Worm (Caenorhabditis elegans) whole organism, young adult: ENCODE measurements around the gene vps-33.1.

Experiments
- F33H1.4 ChIP-seq: fragments of 200-800 bp; sonication (Bioruptor generic); IDR thresholded peaks from 2 replicates; pipeline ENCODE4 v1.3.6; 2022; ENCODE audit warnings: missing genetic modification reagents, missing genetic modification characterization, missing compliant biosample characterization
- attf-6 ChIP-seq: fragments of 200-800 bp; sonication (Bioruptor generic); IDR thresholded peaks from 2 replicates; pipeline ENCODE4 v1.3.6; 2022; ENCODE audit warnings: missing genetic modification reagents, missing genetic modification characterization, missing compliant biosample characterization
- fkh-3 ChIP-seq: sonication (generic microtip); optimal IDR thresholded peaks from 2 replicates; lab custom pipeline; 2016; ENCODE audit warnings: mild to moderate bottlenecking, missing genetic modification characterization, missing compliant biosample characterization
- him-1 ChIP-seq: sonication (generic microtip); optimal IDR thresholded peaks from 2 replicates; lab custom pipeline; 2016; ENCODE audit warnings: missing genotype, missing genetic modification reagents, missing genetic modification characterization, missing compliant biosample characterization
- hrde-1 ChIP-seq: sonication (generic microtip); optimal IDR thresholded peaks from 2 replicates; lab custom pipeline; 2016; ENCODE audit warnings: missing genetic modification characterization, mild to moderate bottlenecking, missing compliant biosample characterization, moderate library complexity, missing genotype, missing genetic modification reagents, borderline replicate concordance
- lir-1 ChIP-seq: fragments of 200-800 bp; sonication (Bioruptor generic); conservative IDR thresholded peaks from 2 replicates; pipeline ENCODE4 v1.3.6; 2022; ENCODE audit warnings: missing genetic modification reagents, missing genetic modification characterization, missing compliant biosample characterization
- lsl-1 ChIP-seq: fragments of 200-800 bp; sonication (Bioruptor generic); optimal IDR thresholded peaks from 2 replicates; lab custom pipeline; 2018; ENCODE audit warnings: mild to moderate bottlenecking, missing genetic modification characterization, moderate library complexity, missing compliant biosample characterization
- lsy-27 ChIP-seq: sonication (generic microtip); optimal IDR thresholded peaks from 2 replicates; lab custom pipeline; 2017; ENCODE audit warnings: missing genetic modification characterization, mild to moderate bottlenecking, missing compliant biosample characterization, antibody characterized with exemption, missing genotype, borderline replicate concordance; ENCODE audit not compliant: insufficient read depth
- mes-4 ChIP-seq: sonication (generic microtip); optimal IDR thresholded peaks from 2 replicates; lab custom pipeline; 2016; ENCODE audit warnings: missing genotype, missing genetic modification characterization, missing compliant biosample characterization
- nfya-1 ChIP-seq: sonication (generic microtip); optimal IDR thresholded peaks from 2 replicates; lab custom pipeline; 2017; ENCODE audit warnings: antibody characterized with exemption, missing compliant biosample characterization, missing genetic modification characterization, borderline replicate concordance; ENCODE audit not compliant: insufficient read depth
- pha-4 ChIP-seq: fragments of 150-350 bp; sonication (generic microtip); optimal IDR thresholded peaks from 2 replicates; lab custom pipeline; 2014; ENCODE audit warnings: missing biosample characterization, missing genetic modification reagents, missing genetic modification characterization
- unc-62 ChIP-seq: fragments of 150-350 bp; optimal IDR thresholded peaks from 2 replicates; lab custom pipeline; 2014; ENCODE audit warnings: missing biosample characterization, missing genetic modification reagents, missing genetic modification characterization
- ztf-6 ChIP-seq: fragments of 200-800 bp; sonication (Bioruptor generic); IDR thresholded peaks from 2 replicates; pipeline ENCODE4 v1.3.6; 2022; ENCODE audit warnings: missing genetic modification reagents, missing genetic modification characterization, missing compliant biosample characterization

ce11 chrIII:8658367-8658761, 42.4 kb upstream of the vps-33.1 start:
- TF ChIP-seq fkh-3 (tag; lab: Kevin White, UChicago) (no peak), lsl-1 (GFP tag; lab: Kevin White, UChicago) (no peak), lsy-27 (tag; lab: Kevin White, UChicago) (no peak), mes-4 (tag; lab: Kevin White, UChicago) (no peak), ztf-6 (no peak), unc-62 (GFP tag; lab: Kevin White, UChicago) (peak; percentile 35), F33H1.4 (no peak), hrde-1 (no peak), attf-6 (GFP tag; lab: Robert Waterston, UW) (no peak), him-1 (tag; lab: Kevin White, UChicago) (no peak), lir-1 (no peak), nfya-1 (tag; lab: Kevin White, UChicago) (no peak), pha-4 (tag; lab: Kevin White, UChicago) (no peak)
